Worm (Caenorhabditis elegans): Measurements from ENCODE around the gene nhr-223.
"Not testable (repeated sequence)": the region's sequence is repeated elsewhere in the genome, so short reads cannot be mapped to it uniquely, and the experiment has no call there.

ce11 chrV:15803748-15804147, 7.6 kb downstream of the nhr-223 start, which contains the start of gene T26E4.18:
- not testable (repeated sequence) for TF ChIP-seq ceh-82, lin-39, ceh-16, fos-1 (tag; optimal IDR thresholded peaks at IDR 0.05)

All from whole organism, L2 larva.